Worm (Caenorhabditis elegans) whole organism, early embryonic: Measurements from ENCODE around the gene cpr-8.

Experiments
- flt-1 ChIP-seq: fragments of 200-800 bp; sonication (Bioruptor generic); IDR thresholded peaks from 2 replicates; pipeline ENCODE4 v1.3.6; 2022; ENCODE audit warnings: missing genetic modification characterization, missing compliant biosample characterization
- hnd-1 ChIP-seq: sonication (generic microtip); optimal IDR thresholded peaks from 2 replicates; lab custom pipeline; 2016; ENCODE audit warnings: missing genetic modification characterization, missing compliant biosample characterization
- pes-1 ChIP-seq: fragments of 200-800 bp; sonication (Bioruptor generic); IDR thresholded peaks from 2 replicates; pipeline ENCODE4 v1.3.6; 2022; ENCODE audit warnings: missing genetic modification reagents, missing genetic modification characterization, missing compliant biosample characterization
- scrt-1 ChIP-seq: fragments of 200-800 bp; sonication (Bioruptor generic); IDR thresholded peaks from 2 replicates; pipeline ENCODE4 v1.3.6; 2022; ENCODE audit warnings: missing genetic modification characterization, missing compliant biosample characterization

The cpr-8 gene

DNA sequence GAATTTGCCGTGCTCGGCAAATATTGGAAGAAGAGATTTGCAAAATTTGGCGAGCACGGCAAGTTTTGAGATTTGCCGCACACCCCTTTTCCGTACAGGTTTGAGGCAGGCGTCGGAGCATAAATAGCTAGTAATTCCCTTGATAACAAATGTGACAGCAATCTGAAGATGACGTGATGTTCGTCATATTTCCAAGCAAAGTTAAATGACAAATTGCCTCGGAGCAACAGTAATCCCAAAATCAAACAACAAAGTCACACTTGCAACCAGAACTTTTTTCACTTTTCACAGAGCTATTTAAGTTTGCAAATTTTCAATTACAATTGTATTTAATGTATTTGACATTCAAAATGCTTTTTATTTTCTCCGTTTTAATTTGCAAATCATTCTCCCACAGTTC, 44.9 kb downstream of the cpr-8 start, which contains the start of gene F25A2.1:
Gene F25A2.1, plus strand, starts transcription at position 301 of the 400 bp plus-strand sequence.
- TF ChIP-seq hnd-1 (tag; lab: Kevin White, UChicago) = no peak
- TF ChIP-seq pes-1 (GFP tag; lab: Robert Waterston, UW) = no peak
- no peak for TF ChIP-seq scrt-1
- TF ChIP-seq flt-1 (GFP tag; lab: Robert Waterston, UW) = no peak
